Fruit fly (Drosophila melanogaster) whole organism, adult: ENCODE measurements around the gene C1GalTA.

Experiments used
- CG11617 ChIP-seq: fragments of 200-800 bp; sonication (Bioruptor generic); optimal IDR thresholded peaks from 2 replicates; lab custom pipeline; 2017; ENCODE audit warnings: mild to moderate bottlenecking, missing biosample characterization, missing genetic modification reagents, missing genetic modification characterization
- CG12768 ChIP-seq: fragments of 200-800 bp; sonication (Bioruptor generic); optimal IDR thresholded peaks from 2 replicates; lab custom pipeline; 2017; ENCODE audit warnings: missing biosample characterization, missing genetic modification characterization, mild to moderate bottlenecking, moderate library complexity, missing genetic modification reagents
- CG14711 ChIP-seq: fragments of 200-800 bp; sonication (Bioruptor generic); optimal IDR thresholded peaks from 2 replicates; lab custom pipeline; 2018; ENCODE audit warnings: missing biosample characterization, mild to moderate bottlenecking, missing genetic modification characterization, moderate library complexity
- CG5204 ChIP-seq: fragments of 200-800 bp; sonication (Bioruptor generic); optimal IDR thresholded peaks from 2 replicates; lab custom pipeline; 2016; ENCODE audit warnings: missing biosample characterization, missing genetic modification characterization
- CG7101 ChIP-seq: fragments of 200-800 bp; sonication (Bioruptor generic); optimal IDR thresholded peaks from 2 replicates; lab custom pipeline; 2018; ENCODE audit warnings: missing biosample characterization, mild to moderate bottlenecking, missing genetic modification characterization, moderate library complexity
- Crg-1 ChIP-seq: fragments of 200-800 bp; sonication (Bioruptor generic); optimal IDR thresholded peaks from 2 replicates; lab custom pipeline; 2016; ENCODE audit warnings: missing biosample characterization, missing genetic modification characterization
- Hr96 ChIP-seq: fragments of 200-800 bp; sonication (Bioruptor generic); optimal IDR thresholded peaks from 2 replicates; lab custom pipeline; 2016; ENCODE audit warnings: missing biosample characterization, missing genetic modification characterization
- bab1 ChIP-seq: fragments of 200-800 bp; sonication (Bioruptor generic); optimal IDR thresholded peaks from 3 replicates; lab custom pipeline; 2019; ENCODE audit warnings: missing biosample characterization, mild to moderate bottlenecking, missing genetic modification characterization, moderate library complexity
- cic ChIP-seq: fragments of 200-800 bp; sonication (Bioruptor generic); optimal IDR thresholded peaks from 2 replicates; lab custom pipeline; 2017; ENCODE audit warnings: missing biosample characterization, mild to moderate bottlenecking, missing genetic modification characterization, moderate library complexity
- cnc ChIP-seq, 2 experiments: fragments of >200 bp; optimal IDR thresholded peaks; 2 replicates each; lab custom pipeline; 2017
- kay ChIP-seq: fragments of 200-800 bp; sonication (Bioruptor generic); peaks from one replicate; lab custom pipeline; 2016; ENCODE audit warnings: missing biosample characterization, missing genetic modification characterization, borderline replicate concordance
- ovo ChIP-seq: fragments of 200-800 bp; sonication (Bioruptor generic); optimal IDR thresholded peaks from 2 replicates; lab custom pipeline; 2016; ENCODE audit warnings: missing biosample characterization, missing genetic modification characterization
- tj ChIP-seq: fragments of 200-800 bp; sonication (Bioruptor generic); optimal IDR thresholded peaks from 3 replicates; lab custom pipeline; 2017; ENCODE audit warnings: missing biosample characterization, mild to moderate bottlenecking, missing genetic modification characterization, moderate library complexity

- peak; percentile 67 for TF ChIP-seq CG14711 (tag; lab: Kevin White, UChicago)
- TF ChIP-seq kay (GFP tag; lab: Kevin White, UChicago), result no peak
- peak; percentile 29 for TF ChIP-seq Hr96
- peak; percentile 29 for TF ChIP-seq tj
- peak; percentile 33 for TF ChIP-seq CG12768 (GFP tag; lab: Kevin White, UChicago)
- TF ChIP-seq ovo (GFP tag; lab: Kevin White, UChicago), result no peak
- peak; percentile 41 for TF ChIP-seq CG11617
- TF ChIP-seq Crg-1 (GFP tag; lab: Kevin White, UChicago), result no peak
- no peak for TF ChIP-seq CG5204
- TF ChIP-seq cic (GFP tag; lab: Kevin White, UChicago), result peak; percentile 29
- no peak for TF ChIP-seq cnc (optimal IDR thresholded peaks at IDR 0.05; lab: Kevin White, UChicago)
- peak; percentile 55 for TF ChIP-seq CG7101 (tag; lab: Kevin White, UChicago)
- no peak for TF ChIP-seq bab1 (GFP tag; lab: Kevin White, UChicago)
Measured at dm6 chr2L:8959001-8959461, 8.0 kb upstream of the C1GalTA start, which contains the start of gene CG31886.
